Fruit fly (Drosophila melanogaster): ENCODE measurements around the gene CG14720.

DNA sequence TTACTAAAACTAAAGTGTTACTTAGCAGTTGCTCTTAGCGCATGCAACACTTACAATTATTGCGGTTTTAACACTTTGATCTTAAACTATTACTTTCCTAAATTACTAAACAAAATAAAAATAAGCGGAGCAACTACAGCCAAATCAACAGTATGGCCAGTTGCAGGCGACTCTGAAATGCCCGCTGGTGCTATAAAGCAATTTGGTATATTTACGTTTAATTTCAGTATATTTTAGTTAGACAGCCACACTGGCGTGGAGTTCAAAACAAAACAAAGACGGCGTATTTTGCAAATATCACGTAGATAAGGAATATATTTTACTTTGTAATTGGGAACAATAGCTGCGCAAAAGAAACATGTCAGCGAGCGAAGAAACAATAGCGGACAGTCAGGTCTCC lies 32.0 kb upstream of the CG14720 start, which contains the start of the genes Taf12 and Ho:
- TF ChIP-seq CG9139 (GFP tag; optimal IDR thresholded peaks at IDR 0.05) (no peak), Met (GFP tag; optimal IDR thresholded peaks at IDR 0.05) (no peak), Eip93F (GFP tag; optimal IDR thresholded peaks at IDR 0.05) (no peak), Eip75B (GFP tag; optimal IDR thresholded peaks at IDR 0.05) (no peak), Sox102F (GFP tag; optimal IDR thresholded peaks at IDR 0.05) (no peak), Hr39 (GFP tag; optimal IDR thresholded peaks at IDR 0.05) (no peak), CG7368 (GFP tag; optimal IDR thresholded peaks at IDR 0.05) (no peak), ss (GFP tag; optimal IDR thresholded peaks at IDR 0.05) (no peak), CG6808 (GFP tag; optimal IDR thresholded peaks at IDR 0.05) (no peak), CG16779 (tag; optimal IDR thresholded peaks at IDR 0.05) (no peak), Ets96B (tag; optimal IDR thresholded peaks at IDR 0.05) (no peak), cyc (GFP tag; optimal IDR thresholded peaks at IDR 0.05) (no peak)
